Worm (Caenorhabditis elegans): ENCODE measurements around the gene R09H10.3.

ce11 chrIV:10616366-10616765 lies 9.5 kb downstream of the R09H10.3 start:
- TF ChIP-seq F37D6.2 (tag; optimal IDR thresholded peaks at IDR 0.05), result no peak
- TF ChIP-seq php-3 (GFP tag; IDR thresholded peaks at IDR 0.05), result no peak
- no peak for TF ChIP-seq zfp-2 (tag; optimal IDR thresholded peaks at IDR 0.05)
- no peak for TF ChIP-seq unc-39 (tag; optimal IDR thresholded peaks at IDR 0.05)
